Fruit fly (Drosophila melanogaster): Measurements from ENCODE around the gene Inx2.

- no peak for TF ChIP-seq CG9876 (GFP tag; optimal IDR thresholded peaks at IDR 0.05)
- TF ChIP-seq dati (GFP tag; IDR thresholded peaks at IDR 0.05): no peak
- TF ChIP-seq CG34422 (GFP tag; IDR thresholded peaks at IDR 0.05): no peak
- no peak for TF ChIP-seq ab (GFP tag; optimal IDR thresholded peaks at IDR 0.05)
- peak; percentile 54 for TF ChIP-seq nom (GFP tag; optimal IDR thresholded peaks at IDR 0.05)
- no peak for TF ChIP-seq Atf-2 (GFP tag; optimal IDR thresholded peaks at IDR 0.05)
Measured at dm6 chrX:6981470-6981952, 17.0 kb upstream of the Inx2 start.
